Fruit fly (Drosophila melanogaster): Measurements from ENCODE around the gene mRpL45.

mRpL45 gene

dm6 chr3R:22664274-22664673 lies 46.0 kb downstream of the mRpL45 start (continued):
- peak; percentile 52 for TF ChIP-seq CG12942 (GFP tag; optimal IDR thresholded peaks at IDR 0.05)
- TF ChIP-seq CG18262 (tag; optimal IDR thresholded peaks at IDR 0.05), result peak; percentile 6
- TF ChIP-seq CG32532 (GFP tag; IDR thresholded peaks at IDR 0.05), result no peak
- TF ChIP-seq ro (GFP tag; IDR thresholded peaks at IDR 0.05), result 0 out of 2 replicates have a peak, but pooled peaks have one; percentile 13
- TF ChIP-seq ranshi (GFP tag; IDR thresholded peaks at IDR 0.05), result no peak
- TF ChIP-seq CG8388 (GFP tag; optimal IDR thresholded peaks at IDR 0.05), result peak; percentile 33
- TF ChIP-seq en (GFP tag; optimal IDR thresholded peaks at IDR 0.05), result no peak
- TF ChIP-seq CG10979 (tag; optimal IDR thresholded peaks at IDR 0.05), result peak; percentile 55
- TF ChIP-seq Ada2b (GFP tag; IDR thresholded peaks at IDR 0.05), result peak; percentile 70
- TF ChIP-seq CG2129 (GFP tag; IDR thresholded peaks at IDR 0.05; ENCODE audit: partially characterized antibody), result no peak
- TF ChIP-seq CG2120 (GFP tag; optimal IDR thresholded peaks at IDR 0.05), result peak; percentile 47
- TF ChIP-seq CG14710 (tag; optimal IDR thresholded peaks at IDR 0.05), result peak; percentile 0
- TF ChIP-seq HLH4C (GFP tag; IDR thresholded peaks at IDR 0.05; ENCODE audit: partially characterized antibody), result no peak
- TF ChIP-seq knrl (GFP tag; IDR thresholded peaks at IDR 0.05; ENCODE audit: partially characterized antibody), result no peak
- TF ChIP-seq CG6683 (GFP tag; optimal IDR thresholded peaks at IDR 0.05), result no peak
- no peak for TF ChIP-seq CG16779 (GFP tag; IDR thresholded peaks at IDR 0.05)
- TF ChIP-seq Jarid2 (GFP tag; optimal IDR thresholded peaks at IDR 0.05), result no peak
- no peak for TF ChIP-seq CG16813 (GFP tag; IDR thresholded peaks at IDR 0.05; ENCODE audit: partially characterized antibody)
- no peak for TF ChIP-seq CG17186 (GFP tag; optimal IDR thresholded peaks at IDR 0.05)
- no peak for TF ChIP-seq CG42726 (GFP tag; IDR thresholded peaks at IDR 0.05; ENCODE audit: partially characterized antibody)
- TF ChIP-seq disco-r (GFP tag; optimal IDR thresholded peaks at IDR 0.05), result no peak
- TF ChIP-seq dimm (GFP tag; IDR thresholded peaks at IDR 0.05), result 0 out of 2 replicates have a peak, but pooled peaks have one; percentile 37
- TF ChIP-seq Atf-2 (GFP tag; optimal IDR thresholded peaks at IDR 0.05), result no peak
- TF ChIP-seq BEAF-32 (GFP tag; optimal IDR thresholded peaks at IDR 0.05), result no peak
- no peak for TF ChIP-seq da (GFP tag; optimal IDR thresholded peaks at IDR 0.05)
- no peak for TF ChIP-seq amos (GFP tag; IDR thresholded peaks at IDR 0.05; ENCODE audit: partially characterized antibody)
- no peak for TF ChIP-seq Elba2 (GFP tag; optimal IDR thresholded peaks at IDR 0.05)
- TF ChIP-seq CG10321 (GFP tag; IDR thresholded peaks at IDR 0.05), result no peak
- TF ChIP-seq CG7839 (tag; optimal IDR thresholded peaks at IDR 0.05), result peak; percentile 54
- TF ChIP-seq CG5245 (GFP tag; optimal IDR thresholded peaks at IDR 0.05), result peak; percentile 51
- peak; percentile 17 for TF ChIP-seq Fer3 (tag; optimal IDR thresholded peaks at IDR 0.05)
- TF ChIP-seq hkb (optimal IDR thresholded peaks at IDR 0.05), result no peak
- TF ChIP-seq hkb (GFP tag; IDR thresholded peaks at IDR 0.05), result peak; percentile 61; the same call in 1 of the 2 replicates
- TF ChIP-seq vnd (GFP tag; IDR thresholded peaks at IDR 0.05; ENCODE audit: partially characterized antibody), result no peak
- TF ChIP-seq HLH54F (GFP tag; optimal IDR thresholded peaks at IDR 0.05), result peak; percentile 16
- peak; percentile 7 for TF ChIP-seq CG8924 (tag; optimal IDR thresholded peaks at IDR 0.05)
- TF ChIP-seq CG13424 (tag; optimal IDR thresholded peaks at IDR 0.05), result peak; percentile 32
- no peak for TF ChIP-seq Hmx (GFP tag; optimal IDR thresholded peaks at IDR 0.05)
- TF ChIP-seq lmd (GFP tag; IDR thresholded peaks at IDR 0.05), result peak; percentile 55
- 0 out of 3 replicates have a peak, but pooled peaks have one; percentile 51 for TF ChIP-seq CG11093 (GFP tag; IDR thresholded peaks at IDR 0.05)
- TF ChIP-seq crc (GFP tag; optimal IDR thresholded peaks at IDR 0.05), result no peak
- TF ChIP-seq lola (GFP tag; optimal IDR thresholded peaks at IDR 0.05), result no peak
- peak; percentile 21 for TF ChIP-seq shn (GFP tag; optimal IDR thresholded peaks at IDR 0.05)
- TF ChIP-seq fd96Cb (tag; optimal IDR thresholded peaks at IDR 0.05), result peak; percentile 43
- peak; percentile 20; the same call in 2 of the 3 replicates for TF ChIP-seq croc (GFP tag; conservative IDR thresholded peaks at IDR 0.05)
- TF ChIP-seq Dip3 (GFP tag; optimal IDR thresholded peaks at IDR 0.05), result no peak
- 0 out of 3 replicates have a peak, but pooled peaks have one; percentile 22 for TF ChIP-seq CG17361 (GFP tag; IDR thresholded peaks at IDR 0.05)
- TF ChIP-seq CG9876 (GFP tag; optimal IDR thresholded peaks at IDR 0.05), result peak; percentile 34
- TF ChIP-seq CG34422 (GFP tag; IDR thresholded peaks at IDR 0.05), result peak; percentile 55; the same call in 1 of the 3 replicates
- TF ChIP-seq ewg (GFP tag; optimal IDR thresholded peaks at IDR 0.05), result peak; percentile 43
